Worm (Caenorhabditis elegans) whole organism, late embryonic: Measurements from ENCODE around the gene Y45F10B.12.

Experiments
- ama-1 ChIP-seq: fragments of 150-350 bp; optimal IDR thresholded peaks from 2 replicates; lab custom pipeline; 2014
- ceh-14 ChIP-seq: sonication (generic microtip); optimal IDR thresholded peaks from 2 replicates; lab custom pipeline; 2016; ENCODE audit warnings: missing genotype, missing genetic modification characterization, missing compliant biosample characterization
- elt-2 ChIP-seq: sonication (generic microtip); optimal IDR thresholded peaks from 2 replicates; lab custom pipeline; 2016; ENCODE audit warnings: missing genetic modification reagents, missing genetic modification characterization, missing compliant biosample characterization
- ets-4 ChIP-seq: sonication (generic microtip); optimal IDR thresholded peaks from 2 replicates; lab custom pipeline; 2016; ENCODE audit warnings: missing genetic modification characterization, missing compliant biosample characterization
- hlh-15 ChIP-seq: sonication (generic microtip); optimal IDR thresholded peaks from 2 replicates; lab custom pipeline; 2016; ENCODE audit warnings: missing genetic modification characterization, missing compliant biosample characterization
- nfya-1 ChIP-seq: sonication (generic microtip); optimal IDR thresholded peaks from 2 replicates; lab custom pipeline; 2017; ENCODE audit warnings: missing genetic modification characterization, mild to moderate bottlenecking, missing compliant biosample characterization, antibody characterized with exemption, moderate library complexity
- nhr-11 ChIP-seq: fragments of 150-350 bp; optimal IDR thresholded peaks from 2 replicates; lab custom pipeline; 2014; ENCODE audit warnings: missing biosample characterization, missing genetic modification characterization
- pqm-1 ChIP-seq: sonication (generic microtip); optimal IDR thresholded peaks from 2 replicates; lab custom pipeline; 2016; ENCODE audit warnings: missing genetic modification characterization, missing compliant biosample characterization
- syd-9 ChIP-seq: sonication (generic microtip); optimal IDR thresholded peaks from 2 replicates; lab custom pipeline; 2016; ENCODE audit warnings: mild to moderate bottlenecking, missing genetic modification characterization, moderate library complexity, missing compliant biosample characterization
- ttx-3 ChIP-seq: sonication (generic microtip); optimal IDR thresholded peaks from 2 replicates; lab custom pipeline; 2016; ENCODE audit warnings: missing genetic modification reagents, missing genetic modification characterization, missing compliant biosample characterization

DNA sequence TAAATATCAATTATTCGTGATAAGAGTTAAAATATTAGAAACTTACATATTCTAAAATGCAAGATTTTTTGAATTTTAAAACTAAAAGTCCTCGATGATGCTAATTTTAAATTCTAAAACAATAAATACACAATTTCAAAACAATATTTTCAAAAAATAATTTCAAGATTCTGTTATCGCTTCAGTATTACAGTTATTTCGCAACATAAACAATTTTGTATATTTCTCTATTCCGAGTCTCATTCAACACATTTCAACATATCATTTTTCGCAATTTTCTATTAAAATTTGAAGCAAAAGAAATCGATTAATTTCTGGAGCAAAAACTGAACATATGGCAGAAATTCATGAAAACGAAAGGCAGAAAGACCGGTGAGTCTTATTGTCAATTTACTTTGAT is 45.9 kb downstream of the Y45F10B.12 start, which contains the start of gene fbxa-98:
- TF ChIP-seq ttx-3 (tag; lab: Kevin White, UChicago) (no peak), nhr-11 (tag; lab: Kevin White, UChicago) (no peak), ama-1 (lab: Kevin White, UChicago) (no peak), pqm-1 (tag; lab: Kevin White, UChicago) (no peak), elt-2 (no peak), nfya-1 (tag; lab: Kevin White, UChicago) (no peak), ceh-14 (tag; lab: Kevin White, UChicago) (no peak), ets-4 (no peak), hlh-15 (tag; lab: Kevin White, UChicago) (no peak), syd-9 (no peak)
